Fruit fly (Drosophila melanogaster): ENCODE results near the gene Oat.

Oat gene

DNA sequence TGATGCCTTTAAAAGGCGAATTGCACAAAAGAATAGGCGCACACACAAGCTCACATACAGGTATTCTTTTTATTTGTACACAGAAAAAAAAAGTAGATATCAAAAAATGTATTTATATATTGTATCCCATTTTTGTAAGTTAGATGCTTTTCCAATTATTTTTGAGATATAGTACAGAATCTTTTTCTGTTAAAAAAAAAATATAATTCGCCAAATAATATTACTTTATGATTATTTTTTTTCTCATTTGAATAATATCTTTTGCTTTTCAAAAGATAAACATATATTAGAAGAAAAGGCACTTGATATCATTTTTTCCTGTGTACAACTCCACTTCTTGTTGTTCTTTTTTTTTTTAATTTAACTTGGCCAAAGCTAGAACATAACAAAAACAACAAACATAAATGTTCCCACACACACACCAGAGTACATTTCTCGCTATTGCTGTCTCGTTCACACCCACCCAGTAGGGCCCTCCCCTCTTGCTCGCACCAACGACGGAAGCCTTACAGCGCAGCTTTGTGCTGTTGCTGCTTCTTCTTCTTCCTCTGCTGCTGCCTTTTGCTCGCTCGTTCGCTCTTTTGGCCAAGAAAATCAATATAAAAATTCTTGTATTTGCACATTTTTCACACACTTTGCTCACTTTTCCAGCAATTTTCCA lies 14.7 kb downstream of the Oat start (continued):
- TF ChIP-seq CG18619 (GFP tag; optimal IDR thresholded peaks at IDR 0.05) = peak; percentile 57
- TF ChIP-seq Dfd (GFP tag; optimal IDR thresholded peaks at IDR 0.05) = no peak
- no peak for TF ChIP-seq CG3407 (GFP tag; optimal IDR thresholded peaks at IDR 0.05)
- TF ChIP-seq NFAT (GFP tag; IDR thresholded peaks at IDR 0.05) = 0 out of 2 replicates have a peak, but pooled peaks have one; percentile 48
- peak; percentile 51 for TF ChIP-seq HHEX (GFP tag; optimal IDR thresholded peaks at IDR 0.05)
- TF ChIP-seq CG1233 (GFP tag; optimal IDR thresholded peaks at IDR 0.05) = peak; percentile 73
- TF ChIP-seq CG3163 (GFP tag; optimal IDR thresholded peaks at IDR 0.05) = no peak
- TF ChIP-seq kni (GFP tag; optimal IDR thresholded peaks at IDR 0.05) = no peak
- TF ChIP-seq Lim3 (GFP tag; IDR thresholded peaks at IDR 0.05) = no peak
- TF ChIP-seq CG8924 (tag; optimal IDR thresholded peaks at IDR 0.05) = peak; percentile 60
- peak; percentile 83 for TF ChIP-seq Sox100B (GFP tag; optimal IDR thresholded peaks at IDR 0.05)
- TF ChIP-seq CG3726 (GFP tag; IDR thresholded peaks at IDR 0.05) = no peak
- TF ChIP-seq Neu2 (GFP tag; optimal IDR thresholded peaks at IDR 0.05; ENCODE audit: borderline replicate concordance) = no peak
- peak; percentile 54 for TF ChIP-seq CG6854 (GFP tag; optimal IDR thresholded peaks at IDR 0.05)
- no peak for TF ChIP-seq Pdp1 (GFP tag; optimal IDR thresholded peaks at IDR 0.05)
- TF ChIP-seq jigr1 (GFP tag; IDR thresholded peaks at IDR 0.05) = no peak
- TF ChIP-seq CG12769 (tag; optimal IDR thresholded peaks at IDR 0.05) = no peak
- peak; percentile 14 for TF ChIP-seq HmgZ (tag; optimal IDR thresholded peaks at IDR 0.05)
- no peak for TF ChIP-seq sens-2 (GFP tag; IDR thresholded peaks at IDR 0.05)
- TF ChIP-seq CG3995 (GFP tag; optimal IDR thresholded peaks at IDR 0.05) = no peak
- no peak for TF ChIP-seq CG2129 (GFP tag; IDR thresholded peaks at IDR 0.05; ENCODE audit: partially characterized antibody)
- TF ChIP-seq CG18011 (GFP tag; optimal IDR thresholded peaks at IDR 0.05) = no peak
- no peak for TF ChIP-seq pan (optimal IDR thresholded peaks at IDR 0.05)
- peak in 1 of 2 experiments; percentile 73 for TF ChIP-seq pan (GFP tag; optimal IDR thresholded peaks at IDR 0.05 in 1 of 2, IDR thresholded peaks at IDR 0.05 in 1 of 2)
- TF ChIP-seq CoRest (tag; optimal IDR thresholded peaks at IDR 0.05) = peak; percentile 87
- no peak for TF ChIP-seq emc (GFP tag; optimal IDR thresholded peaks at IDR 0.05)
- peak; percentile 90 for TF ChIP-seq CG11504 (tag; optimal IDR thresholded peaks at IDR 0.05)
- no peak for TF ChIP-seq run (tag; optimal IDR thresholded peaks at IDR 0.05)
- TF ChIP-seq kay (GFP tag; optimal IDR thresholded peaks at IDR 0.05) = peak; percentile 68
- TF ChIP-seq CG7786 (GFP tag; optimal IDR thresholded peaks at IDR 0.05) = no peak
- no peak for TF ChIP-seq B-H2 (GFP tag; optimal IDR thresholded peaks at IDR 0.05)
- no peak for TF ChIP-seq z (GFP tag; IDR thresholded peaks at IDR 0.05)
- TF ChIP-seq CG7987 (GFP tag; optimal IDR thresholded peaks at IDR 0.05) = no peak
- peak; percentile 17 for TF ChIP-seq odd (GFP tag; optimal IDR thresholded peaks at IDR 0.05)
- peak; percentile 33 for TF ChIP-seq ATbp (GFP tag; optimal IDR thresholded peaks at IDR 0.05)
- no peak for TF ChIP-seq CG4707 (GFP tag; optimal IDR thresholded peaks at IDR 0.05)
- TF ChIP-seq CG1529 (GFP tag; optimal IDR thresholded peaks at IDR 0.05) = no peak
- TF ChIP-seq caup (GFP tag; optimal IDR thresholded peaks at IDR 0.05; ENCODE audit: severe bottlenecking) = peak; percentile 36
- TF ChIP-seq org-1 (GFP tag; optimal IDR thresholded peaks at IDR 0.05) = peak; percentile 52
- no peak for TF ChIP-seq gfzf (GFP tag; optimal IDR thresholded peaks at IDR 0.05)
- peak; percentile 31 for TF ChIP-seq BtbVII (GFP tag; optimal IDR thresholded peaks at IDR 0.05)
- TF ChIP-seq Hmx (GFP tag; optimal IDR thresholded peaks at IDR 0.05) = no peak
- peak; percentile 82 for TF ChIP-seq lab (GFP tag; optimal IDR thresholded peaks at IDR 0.05)
- TF ChIP-seq CG13894 (tag; optimal IDR thresholded peaks at IDR 0.05) = peak; percentile 65
- peak; percentile 87 for TF ChIP-seq CG18262 (tag; optimal IDR thresholded peaks at IDR 0.05)
- TF ChIP-seq Kr (GFP tag; optimal IDR thresholded peaks at IDR 0.05) = no peak
- no peak for TF ChIP-seq mirr (GFP tag; optimal IDR thresholded peaks at IDR 0.05)
- peak; percentile 62 for TF ChIP-seq CG15011 (GFP tag; optimal IDR thresholded peaks at IDR 0.05)
- peak; percentile 26; the same call in 1 of the 2 replicates for TF ChIP-seq CG32767 (GFP tag; IDR thresholded peaks at IDR 0.05)

All from whole organism, embryonic.